Fruit fly (Drosophila melanogaster) whole organism, adult: Measurements from ENCODE around the gene CG13810.

Experiments
- CG12768 ChIP-seq: fragments of 200-800 bp; sonication (Bioruptor generic); optimal IDR thresholded peaks from 2 replicates; lab custom pipeline; 2017; ENCODE audit warnings: missing biosample characterization, missing genetic modification characterization, mild to moderate bottlenecking, moderate library complexity, missing genetic modification reagents
- CG1620 ChIP-seq: fragments of 200-800 bp; sonication (Bioruptor generic); optimal IDR thresholded peaks from 2 replicates; lab custom pipeline; 2016; ENCODE audit warnings: missing biosample characterization, missing genetic modification characterization
- CG7045 ChIP-seq: fragments of 200-800 bp; sonication (Bioruptor generic); optimal IDR thresholded peaks from 2 replicates; lab custom pipeline; 2017; ENCODE audit warnings: missing biosample characterization, mild to moderate bottlenecking, missing genetic modification characterization
- cnc ChIP-seq, 2 experiments: fragments of >200 bp; optimal IDR thresholded peaks; 2 replicates each; lab custom pipeline; 2017
- kay ChIP-seq: fragments of 200-800 bp; sonication (Bioruptor generic); peaks from one replicate; lab custom pipeline; 2016; ENCODE audit warnings: missing biosample characterization, missing genetic modification characterization, borderline replicate concordance
- ovo ChIP-seq: fragments of 200-800 bp; sonication (Bioruptor generic); optimal IDR thresholded peaks from 2 replicates; lab custom pipeline; 2016; ENCODE audit warnings: missing biosample characterization, missing genetic modification characterization

DNA sequence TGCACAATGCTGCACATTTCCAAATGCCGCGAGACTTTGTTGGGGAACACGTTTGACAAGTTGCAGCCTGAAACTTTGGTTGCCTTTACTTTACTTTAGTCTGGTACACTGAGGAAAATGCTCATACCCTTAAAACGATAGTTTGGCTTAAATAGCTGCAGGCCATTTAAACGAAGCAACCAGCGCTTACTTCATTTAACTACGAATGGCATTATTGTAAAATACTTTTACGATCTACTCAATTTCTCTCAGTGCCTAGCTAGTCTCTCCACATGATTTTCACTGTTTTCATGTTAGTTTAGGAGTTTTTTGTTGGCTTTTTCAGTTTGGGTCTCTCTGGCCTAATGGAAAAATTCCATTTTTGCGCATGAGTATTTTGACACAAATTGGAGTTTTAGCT is 23.7 kb upstream of the CG13810 start:
- TF ChIP-seq CG1620 (GFP tag; lab: Kevin White, UChicago) (no peak), CG7045 (GFP tag; lab: Kevin White, UChicago) (no peak), CG12768 (GFP tag; lab: Kevin White, UChicago) (no peak), cnc (optimal IDR thresholded peaks at IDR 0.05; lab: Kevin White, UChicago) (no peak), ovo (GFP tag; lab: Kevin White, UChicago) (no peak), kay (no peak)
